Fruit fly (Drosophila melanogaster) ovary, adult (tissue): Measurements from ENCODE around the gene Dhpr.

Experiments used
- CG17801 ChIP-seq: fragments of 200-800 bp; optimal IDR thresholded peaks from 2 replicates; lab custom pipeline; 2019; ENCODE audit warnings: missing biosample characterization, mild to moderate bottlenecking, missing genetic modification characterization, moderate library complexity; ENCODE audit not compliant: partially characterized antibody

Gene Dhpr

dm6 chr3L:9134349-9134748, at the start of gene Dhpr, which contains the start of gene bol:
Gene Dhpr, plus strand, starts transcription at chr3L:9134560.
Gene bol, minus strand, starts transcription at chr3L:9134405.
- TF ChIP-seq CG17801, result no peak

- TF ChIP-seq CG17801, result no peak
These were observed 41.8 kb upstream of the Dhpr start, which contains the start of gene CG32032 for dm6 chr3L:9092356-9093103. Gene CG32032, plus strand, starts transcription at chr3L:9093053.

- no peak for TF ChIP-seq CG17801
These were observed 39.4 kb upstream of the Dhpr start for dm6 chr3L:9094980-9095425.

- TF ChIP-seq CG17801, result peak; percentile 39
These were observed 38.7 kb upstream of the Dhpr start for dm6 chr3L:9095704-9096103.

dm6 chr3L:9096648-9097047, 37.7 kb upstream of the Dhpr start, which contains the start of gene CG13315:
Gene CG13315, plus strand, starts transcription at chr3L:9096877.
- no peak for TF ChIP-seq CG17801

dm6 chr3L:9113582-9114282, 20.6 kb upstream of the Dhpr start:
- no peak for TF ChIP-seq CG17801

dm6 chr3L:9114404-9114803, 20.0 kb upstream of the Dhpr start:
- no peak for TF ChIP-seq CG17801

dm6 chr3L:9115654-9116053, 18.7 kb upstream of the Dhpr start:
- TF ChIP-seq CG17801, result no peak

dm6 chr3L:9119564-9119963, 14.8 kb upstream of the Dhpr start:
- TF ChIP-seq CG17801, result no peak

- no peak for TF ChIP-seq CG17801
These were observed 13.1 kb upstream of the Dhpr start for dm6 chr3L:9121289-9121688.

dm6 chr3L:9124923-9125260, 9.5 kb upstream of the Dhpr start:
- no peak for TF ChIP-seq CG17801

- peak; percentile 41 for TF ChIP-seq CG17801
These were observed 8.9 kb upstream of the Dhpr start for dm6 chr3L:9125261-9126020.

dm6 chr3L:9126021-9126811, 8.1 kb upstream of the Dhpr start:
- TF ChIP-seq CG17801, result no peak

dm6 chr3L:9126888-9127689, 7.3 kb upstream of the Dhpr start:
- TF ChIP-seq CG17801, result no peak

dm6 chr3L:9127690-9128458, 6.5 kb upstream of the Dhpr start:
- no peak for TF ChIP-seq CG17801
